Fruit fly (Drosophila melanogaster) S2 (cell line): ENCODE data around the gene CycA.

Experiments
- CG8478 ChIP-seq: fragments of >200 bp; optimal IDR thresholded peaks from 2 replicates; lab custom pipeline; 2018
- CTCF ChIP-seq, 2 experiments: fragments of >200 bp; optimal IDR thresholded peaks; 2 replicates each; lab custom pipeline; 2018

DNA sequence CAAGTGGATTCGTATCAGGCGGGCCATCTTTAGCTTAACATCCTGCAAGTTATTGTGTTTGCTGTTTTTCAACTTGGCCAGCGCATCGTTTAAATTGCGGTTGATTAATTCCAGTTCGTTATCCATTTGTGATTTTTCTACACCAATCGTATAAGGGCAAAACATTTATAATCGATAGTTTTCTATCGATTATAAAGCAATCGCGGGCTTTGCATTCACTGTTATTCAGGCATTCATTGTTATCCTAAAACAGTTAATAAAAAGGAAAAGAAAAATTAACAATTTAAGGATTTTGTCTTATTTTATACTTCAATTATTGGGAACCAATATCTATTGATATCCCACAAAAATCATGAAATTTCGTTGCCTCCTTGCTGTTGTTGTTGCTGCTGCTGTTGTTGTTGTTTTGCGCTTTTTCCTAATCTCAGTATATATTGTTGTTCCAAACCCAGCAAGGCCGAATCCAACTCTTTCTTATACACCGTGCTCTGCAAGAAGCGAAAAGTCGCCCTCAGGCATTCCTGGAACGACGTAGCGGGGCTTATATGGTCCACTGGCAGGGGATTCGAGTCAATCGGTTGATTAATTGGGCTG lies 7.7 kb downstream of the CycA start, which contains the start of gene CG32095:
- TF ChIP-seq CG8478 (lab: Kevin White, UChicago): no peak
- TF ChIP-seq CTCF (optimal IDR thresholded peaks at IDR 0.05; lab: Kevin White, UChicago): no peak
